Worm (Caenorhabditis elegans): ENCODE data around the gene srg-67.
"Not testable (repeated sequence)": the region's sequence is repeated elsewhere in the genome, so short reads cannot be mapped to it uniquely, and the experiment has no call there.

The srg-67 gene

ce11 chrV:5487180-5487579 is 24.4 kb upstream of the srg-67 start:
- TF ChIP-seq nfya-1 (tag; optimal IDR thresholded peaks at IDR 0.05; ENCODE audit: insufficient read depth) (no peak), sea-2 (GFP tag; optimal IDR thresholded peaks at IDR 0.05) (no peak), ceh-28 (tag; optimal IDR thresholded peaks at IDR 0.05) (no peak), eor-1 (tag; optimal IDR thresholded peaks at IDR 0.05) (no peak), nhr-77 (tag; optimal IDR thresholded peaks at IDR 0.05) (no peak), ztf-4 (tag; optimal IDR thresholded peaks at IDR 0.05) (no peak), nhr-76 (tag; optimal IDR thresholded peaks at IDR 0.05) (no peak), elt-1 (tag; optimal IDR thresholded peaks at IDR 0.05) (no peak), nhr-25 (tag; optimal IDR thresholded peaks at IDR 0.05) (no peak), ztf-11 (tag; optimal IDR thresholded peaks at IDR 0.05) (no peak), unc-62 (GFP tag; optimal IDR thresholded peaks at IDR 0.05) (no peak)

ce11 chrV:5484866-5485265 is 22.1 kb upstream of the srg-67 start, which contains the start of gene srg-65:
TSS of gene srg-65 (minus strand) at chrV:5484966.
- no peak for TF ChIP-seq ceh-82 (tag; optimal IDR thresholded peaks at IDR 0.05)
- no peak for TF ChIP-seq egl-27 (tag; optimal IDR thresholded peaks at IDR 0.05)
- TF ChIP-seq elt-2 (tag; optimal IDR thresholded peaks at IDR 0.05), result no peak
- no peak for TF ChIP-seq unc-39 (tag; optimal IDR thresholded peaks at IDR 0.05)
- no peak for TF ChIP-seq nhr-43 (tag; optimal IDR thresholded peaks at IDR 0.05; ENCODE audit: poor library complexity, severe bottlenecking)
- TF ChIP-seq tbx-2 (tag; optimal IDR thresholded peaks at IDR 0.05), result no peak
- no peak for TF ChIP-seq elt-3 (tag; optimal IDR thresholded peaks at IDR 0.05)
- TF ChIP-seq nhr-28 (tag; optimal IDR thresholded peaks at IDR 0.05), result no peak
- TF ChIP-seq zag-1 (tag; optimal IDR thresholded peaks at IDR 0.05), result no peak
- no peak for TF ChIP-seq elt-1 (tag; optimal IDR thresholded peaks at IDR 0.05)
- no peak for TF ChIP-seq R02D3.7 (tag; optimal IDR thresholded peaks at IDR 0.05)
- no peak for TF ChIP-seq nhr-11 (tag; optimal IDR thresholded peaks at IDR 0.05)
- no peak for TF ChIP-seq nhr-12 (tag; optimal IDR thresholded peaks at IDR 0.05)
- no peak for TF ChIP-seq pha-4 (tag; optimal IDR thresholded peaks at IDR 0.05)

- no peak for TF ChIP-seq lsy-12 (tag; optimal IDR thresholded peaks at IDR 0.05)
- no peak for TF ChIP-seq nhr-43 (tag; optimal IDR thresholded peaks at IDR 0.05; ENCODE audit: poor library complexity, severe bottlenecking)
- no peak for TF ChIP-seq ceh-16 (tag; optimal IDR thresholded peaks at IDR 0.05)
- no peak for TF ChIP-seq unc-62 (GFP tag; optimal IDR thresholded peaks at IDR 0.05)
- TF ChIP-seq R02D3.7 (tag; optimal IDR thresholded peaks at IDR 0.05), result no peak
- TF ChIP-seq nhr-67 (tag; optimal IDR thresholded peaks at IDR 0.05), result no peak
- no peak for TF ChIP-seq ceh-9 (tag; optimal IDR thresholded peaks at IDR 0.05)
- TF ChIP-seq nhr-77 (tag; optimal IDR thresholded peaks at IDR 0.05), result no peak
- TF ChIP-seq ceh-28 (tag; optimal IDR thresholded peaks at IDR 0.05), result no peak
- TF ChIP-seq egl-27 (tag; optimal IDR thresholded peaks at IDR 0.05), result no peak
- TF ChIP-seq mdl-1 (tag; optimal IDR thresholded peaks at IDR 0.05), result no peak
Measured at ce11 chrV:5482315-5482714, 19.5 kb upstream of the srg-67 start, which contains the start of gene srg-66. TSS of gene srg-66 (minus strand) at chrV:5482415.

DNA sequence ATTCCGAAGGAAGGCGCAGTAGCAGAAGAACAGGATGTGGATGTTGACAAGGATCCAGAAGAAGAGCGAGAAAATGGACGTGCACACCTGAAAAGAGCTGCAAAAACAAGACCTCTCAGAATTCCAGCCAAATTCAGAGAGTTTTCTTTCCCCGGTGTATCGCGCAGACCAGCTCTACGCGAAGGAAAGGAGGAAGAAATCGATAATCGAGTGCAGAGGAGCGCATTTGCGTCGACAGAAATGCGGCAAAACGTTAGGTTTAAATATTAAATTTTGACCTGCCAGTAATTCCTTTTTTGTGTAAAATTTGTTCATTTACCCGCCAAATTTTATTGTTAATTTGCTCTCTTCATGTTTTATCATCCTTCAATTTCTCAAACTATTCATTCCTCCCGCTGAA is 14.9 kb upstream of the srg-67 start:
- TF ChIP-seq lin-39 (tag; optimal IDR thresholded peaks at IDR 0.05) (no peak), ztf-4 (tag; optimal IDR thresholded peaks at IDR 0.05) (no peak), skn-1 (tag; optimal IDR thresholded peaks at IDR 0.05) (no peak), nhr-67 (tag; optimal IDR thresholded peaks at IDR 0.05) (no peak), daf-12 (tag; optimal IDR thresholded peaks at IDR 0.05) (no peak), R02D3.7 (tag; optimal IDR thresholded peaks at IDR 0.05) (no peak), mml-1 (tag; optimal IDR thresholded peaks at IDR 0.05) (no peak), sea-2 (GFP tag; optimal IDR thresholded peaks at IDR 0.05) (no peak), nhr-76 (tag; optimal IDR thresholded peaks at IDR 0.05) (no peak), fkh-10 (GFP tag; optimal IDR thresholded peaks at IDR 0.05) (no peak), mdl-1 (tag; optimal IDR thresholded peaks at IDR 0.05) (no peak), eor-1 (tag; optimal IDR thresholded peaks at IDR 0.05) (no peak), egl-27 (tag; optimal IDR thresholded peaks at IDR 0.05) (no peak), nhr-25 (tag; optimal IDR thresholded peaks at IDR 0.05) (no peak), nfya-1 (tag; optimal IDR thresholded peaks at IDR 0.05; ENCODE audit: insufficient read depth) (no peak), nhr-11 (tag; optimal IDR thresholded peaks at IDR 0.05) (no peak), nhr-28 (tag; optimal IDR thresholded peaks at IDR 0.05) (no peak)

ce11 chrV:5470930-5471329 is 8.1 kb upstream of the srg-67 start, which contains the start of gene ZC317.7:
TSS of gene ZC317.7 (minus strand) at chrV:5471030.
- TF ChIP-seq nhr-77, nhr-11, skn-1 (tag; optimal IDR thresholded peaks at IDR 0.05): not testable (repeated sequence)
